Worm (Caenorhabditis elegans): ENCODE data around the gene cwp-2.

DNA sequence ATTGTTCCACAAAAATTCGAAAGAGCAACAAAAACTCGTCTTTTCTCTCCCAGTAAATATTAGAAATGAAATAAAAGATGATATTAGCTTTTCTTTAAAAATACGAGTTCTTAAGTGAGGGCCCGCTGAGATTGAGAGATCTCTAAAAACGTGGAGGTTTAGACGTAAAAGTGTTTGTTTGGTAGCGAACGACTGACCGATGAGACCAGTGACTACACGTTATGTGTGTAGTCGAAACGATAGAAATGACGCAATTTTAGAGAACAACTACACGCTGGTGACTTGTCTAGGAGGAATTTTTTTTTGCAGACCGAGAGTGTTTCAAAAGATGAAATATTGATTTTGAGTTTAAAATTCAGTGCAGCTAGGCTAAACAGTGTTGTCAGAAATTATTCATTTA is 20.3 kb upstream of the cwp-2 start, which contains the start of gene C37H5.13:
- no peak for TF ChIP-seq daf-12 (tag; optimal IDR thresholded peaks at IDR 0.05)
- no peak for TF ChIP-seq lim-7 (GFP tag; IDR thresholded peaks at IDR 0.05)
- no peak for TF ChIP-seq ceh-32 (tag; optimal IDR thresholded peaks at IDR 0.05; ENCODE audit: poor library complexity)
- no peak for TF ChIP-seq ZK546.5 (tag; optimal IDR thresholded peaks at IDR 0.05)
- TF ChIP-seq nhr-76 (tag; optimal IDR thresholded peaks at IDR 0.05): no peak
- TF ChIP-seq nhr-10 (tag; optimal IDR thresholded peaks at IDR 0.05): no peak
- no peak for TF ChIP-seq aly-2 (tag; optimal IDR thresholded peaks at IDR 0.05)
- no peak for TF ChIP-seq unc-39 (tag; optimal IDR thresholded peaks at IDR 0.05)
- no peak for TF ChIP-seq F49E8.2 (tag; optimal IDR thresholded peaks at IDR 0.05; ENCODE audit: borderline replicate concordance)
- TF ChIP-seq cey-2 (tag; optimal IDR thresholded peaks at IDR 0.05; ENCODE audit: borderline replicate concordance, insufficient read depth): no peak
- TF ChIP-seq ztf-7 (tag; optimal IDR thresholded peaks at IDR 0.05): peak; percentile 56
- TF ChIP-seq hlh-30 (tag; optimal IDR thresholded peaks at IDR 0.05; ENCODE audit: insufficient read depth): peak; percentile 48
- no peak for TF ChIP-seq pha-4 (GFP tag; IDR thresholded peaks at IDR 0.05)
- TF ChIP-seq pha-4 (tag; optimal IDR thresholded peaks at IDR 0.05): no peak
